Worm (Caenorhabditis elegans) whole organism, young adult: Measurements from ENCODE around the gene M151.1.

Source experiments
- B0035.1 ChIP-seq: sonication (generic microtip); optimal IDR thresholded peaks from 2 replicates; lab custom pipeline; 2016; ENCODE audit warnings: missing genetic modification characterization, mild to moderate bottlenecking, missing compliant biosample characterization, missing genotype, missing genetic modification reagents
- C06A6.2 ChIP-seq: fragments of 200-800 bp; sonication (Bioruptor generic); conservative IDR thresholded peaks from 2 replicates; pipeline ENCODE4 v1.3.6; 2022; ENCODE audit warnings: missing genetic modification characterization, missing compliant biosample characterization
- F10E7.11 ChIP-seq: sonication (generic microtip); optimal IDR thresholded peaks from 2 replicates; lab custom pipeline; 2017; ENCODE audit warnings: mild to moderate bottlenecking, missing genetic modification characterization, moderate library complexity, missing compliant biosample characterization
- F22D6.2 ChIP-seq: sonication (generic microtip); optimal IDR thresholded peaks from 2 replicates; lab custom pipeline; 2016; ENCODE audit warnings: mild to moderate bottlenecking, missing genetic modification characterization, missing compliant biosample characterization
- F23B12.7 ChIP-seq: sonication (generic microtip); optimal IDR thresholded peaks from 2 replicates; lab custom pipeline; 2017; ENCODE audit warnings: missing genetic modification characterization, mild to moderate bottlenecking, missing compliant biosample characterization, antibody characterized with exemption, moderate library complexity; ENCODE audit not compliant: insufficient read depth
- F37B4.10 ChIP-seq: fragments of 200-800 bp; sonication (Bioruptor generic); IDR thresholded peaks from 2 replicates; pipeline ENCODE4 v1.3.6; 2022; ENCODE audit warnings: missing genetic modification characterization, missing compliant biosample characterization
- F39B2.1 ChIP-seq: fragments of 200-800 bp; sonication (Bioruptor generic); IDR thresholded peaks from 2 replicates; pipeline ENCODE4 v1.3.6; 2022; ENCODE audit warnings: missing genetic modification reagents, missing genetic modification characterization, missing compliant biosample characterization
- F57C9.4 ChIP-seq: sonication (generic microtip); optimal IDR thresholded peaks from 2 replicates; lab custom pipeline; 2017; ENCODE audit warnings: mild to moderate bottlenecking, missing genetic modification characterization, missing compliant biosample characterization
- T26A5.8 ChIP-seq: sonication (generic microtip); optimal IDR thresholded peaks from 2 replicates; lab custom pipeline; 2016; ENCODE audit warnings: missing genetic modification characterization, missing compliant biosample characterization
- akir-1 ChIP-seq: fragments of 200-800 bp; sonication (Bioruptor generic); optimal IDR thresholded peaks from 2 replicates; lab custom pipeline; 2018; ENCODE audit warnings: mild to moderate bottlenecking, missing genetic modification characterization, moderate library complexity, missing compliant biosample characterization
- attf-3 ChIP-seq: fragments of 200-800 bp; sonication (Bioruptor generic); conservative IDR thresholded peaks from 2 replicates; pipeline ENCODE4 v1.3.6; 2022; ENCODE audit warnings: missing genetic modification reagents, missing genetic modification characterization, missing compliant biosample characterization
- cebp-1 ChIP-seq, 2 experiments: fragments of 200-800 bp in 1 of 2; sonication (Bioruptor generic) in 1 of 2; sonication (generic microtip) in 1 of 2; IDR thresholded peaks in 1 of 2; optimal IDR thresholded peaks in 1 of 2; 2 replicates each; pipeline versions ENCODE4 v1.3.6 to Lab custom; 2017 to 2022; ENCODE audit warnings: missing compliant biosample characterization in 2 of 2, missing genetic modification characterization in 2 of 2, mild to moderate bottlenecking in 1 of 2, missing genetic modification reagents in 1 of 2, moderate library complexity in 1 of 2
- ceh-58 ChIP-seq: fragments of 200-800 bp; sonication (Bioruptor generic); IDR thresholded peaks from 2 replicates; pipeline ENCODE4 v1.3.6; 2022; ENCODE audit warnings: missing genetic modification characterization, missing compliant biosample characterization
- ceh-79 ChIP-seq: sonication (generic microtip); optimal IDR thresholded peaks from 2 replicates; lab custom pipeline; 2017; ENCODE audit warnings: mild to moderate bottlenecking, missing genetic modification characterization, missing compliant biosample characterization
- dox-1 ChIP-seq: fragments of 200-800 bp; sonication (Bioruptor generic); IDR thresholded peaks from 2 replicates; pipeline ENCODE4 v1.3.6; 2022; ENCODE audit warnings: missing genetic modification reagents, missing genetic modification characterization, missing compliant biosample characterization
- efl-1 ChIP-seq: fragments of 150-350 bp; optimal IDR thresholded peaks from 2 replicates; lab custom pipeline; 2014; ENCODE audit warnings: missing biosample characterization, missing genetic modification reagents, missing genetic modification characterization
- egl-18 ChIP-seq: fragments of 200-800 bp; sonication (Bioruptor generic); IDR thresholded peaks from 2 replicates; pipeline ENCODE4 v1.3.6; 2022; ENCODE audit warnings: missing genetic modification reagents, missing genetic modification characterization, missing compliant biosample characterization
- egrh-3 ChIP-seq: fragments of 200-800 bp; sonication (Bioruptor generic); IDR thresholded peaks from 2 replicates; pipeline ENCODE4 v1.3.6; 2022; ENCODE audit warnings: missing genetic modification reagents, missing genetic modification characterization, missing compliant biosample characterization
- hlh-12 ChIP-seq: sonication (generic microtip); optimal IDR thresholded peaks from 2 replicates; lab custom pipeline; 2016; ENCODE audit warnings: missing genetic modification characterization, missing compliant biosample characterization
- hlh-26 ChIP-seq: fragments of 200-800 bp; sonication (Bioruptor generic); conservative IDR thresholded peaks from 2 replicates; pipeline ENCODE4 v1.3.6; 2022; ENCODE audit warnings: missing genetic modification reagents, missing genetic modification characterization, missing compliant biosample characterization
- hmg-1.2 ChIP-seq: fragments of 200-800 bp; sonication (Bioruptor generic); IDR thresholded peaks from 2 replicates; pipeline ENCODE4 v1.3.6; 2022; ENCODE audit warnings: missing genetic modification reagents, missing genetic modification characterization, missing compliant biosample characterization
- let-526 ChIP-seq: fragments of 200-800 bp; sonication (Bioruptor generic); IDR thresholded peaks from 2 replicates; pipeline ENCODE4 v1.3.6; 2022; ENCODE audit warnings: missing genetic modification reagents, missing genetic modification characterization, missing compliant biosample characterization
- let-607 ChIP-seq, 2 experiments: fragments of 200-800 bp in 1 of 2; sonication (Bioruptor generic) in 1 of 2; sonication (generic microtip) in 1 of 2; optimal IDR thresholded peaks; 2 replicates each; lab custom pipeline; 2016 to 2018; ENCODE audit warnings: mild to moderate bottlenecking in 2 of 2, missing compliant biosample characterization in 2 of 2, missing genetic modification characterization in 2 of 2, moderate library complexity in 2 of 2, missing genotype in 1 of 2
- lin-40 ChIP-seq: sonication (generic microtip); optimal IDR thresholded peaks from 2 replicates; lab custom pipeline; 2016; ENCODE audit warnings: missing genetic modification characterization, mild to moderate bottlenecking, missing compliant biosample characterization, missing genotype, missing genetic modification reagents
- lin-54 ChIP-seq: fragments of 200-800 bp; sonication (Bioruptor generic); optimal IDR thresholded peaks from 2 replicates; lab custom pipeline; 2018; ENCODE audit warnings: mild to moderate bottlenecking, missing genetic modification characterization, missing compliant biosample characterization
- lsy-27 ChIP-seq: sonication (generic microtip); optimal IDR thresholded peaks from 2 replicates; lab custom pipeline; 2017; ENCODE audit warnings: missing genetic modification characterization, mild to moderate bottlenecking, missing compliant biosample characterization, antibody characterized with exemption, missing genotype, borderline replicate concordance; ENCODE audit not compliant: insufficient read depth
- madf-6 ChIP-seq: fragments of 200-800 bp; sonication (Bioruptor generic); IDR thresholded peaks from 2 replicates; pipeline ENCODE4 v1.3.6; 2022; ENCODE audit warnings: missing genetic modification reagents, missing genetic modification characterization, missing compliant biosample characterization
- madf-8 ChIP-seq: fragments of 200-800 bp; sonication (Bioruptor generic); conservative IDR thresholded peaks from 2 replicates; pipeline ENCODE4 v1.3.6; 2022; ENCODE audit warnings: missing genetic modification reagents, missing genetic modification characterization, missing compliant biosample characterization
- mcd-1 ChIP-seq: fragments of 200-800 bp; sonication (Bioruptor generic); IDR thresholded peaks from 2 replicates; pipeline ENCODE4 v1.3.6; 2022; ENCODE audit warnings: missing genetic modification reagents, missing genetic modification characterization, missing compliant biosample characterization
- mxl-1 ChIP-seq: sonication (generic microtip); optimal IDR thresholded peaks from 2 replicates; lab custom pipeline; 2016; ENCODE audit warnings: missing genetic modification characterization, missing compliant biosample characterization
- nfya-2 ChIP-seq: fragments of 200-800 bp; sonication (Bioruptor generic); IDR thresholded peaks from 2 replicates; pipeline ENCODE4 v1.3.6; 2022; ENCODE audit warnings: missing genetic modification reagents, missing genetic modification characterization, missing compliant biosample characterization
- nhr-80 ChIP-seq: sonication (generic microtip); optimal IDR thresholded peaks from 2 replicates; lab custom pipeline; 2016; ENCODE audit warnings: missing genetic modification characterization, missing compliant biosample characterization
- rec-8 ChIP-seq, 2 experiments: sonication (generic microtip); optimal IDR thresholded peaks; 2 replicates each; lab custom pipeline; 2016; ENCODE audit warnings: mild to moderate bottlenecking in 2 of 2, missing genetic modification characterization in 2 of 2, missing genetic modification reagents in 2 of 2, missing genotype in 2 of 2, missing biosample characterization in 1 of 2, missing compliant biosample characterization in 1 of 2, moderate library complexity in 1 of 2
- snpc-1.3 ChIP-seq: sonication (generic microtip); optimal IDR thresholded peaks from 2 replicates; lab custom pipeline; 2017; ENCODE audit warnings: missing genetic modification characterization, mild to moderate bottlenecking, missing compliant biosample characterization, antibody characterized with exemption, moderate library complexity, missing genotype, missing genetic modification reagents; ENCODE audit not compliant: insufficient read depth
- snpc-4 ChIP-seq, 5 experiments: fragments of 150-350 bp in 1 of 5; sonication (generic microtip) in 4 of 5; optimal IDR thresholded peaks; 2 replicates each; lab custom pipeline; 2014 to 2018; ENCODE audit warnings: missing genetic modification characterization in 5 of 5, missing biosample characterization in 3 of 5, antibody characterized with exemption in 2 of 5, mild to moderate bottlenecking in 2 of 5, missing compliant biosample characterization in 2 of 5, missing genotype in 2 of 5, moderate library complexity in 2 of 5, missing genetic modification reagents in 1 of 5
- somi-1 ChIP-seq: fragments of 200-800 bp; sonication (Bioruptor generic); optimal IDR thresholded peaks from 2 replicates; lab custom pipeline; 2018; ENCODE audit warnings: mild to moderate bottlenecking, missing genetic modification characterization, missing compliant biosample characterization
- sptf-2 ChIP-seq: fragments of 200-800 bp; sonication (Bioruptor generic); optimal IDR thresholded peaks from 2 replicates; lab custom pipeline; 2018; ENCODE audit warnings: mild to moderate bottlenecking, missing genetic modification characterization, missing compliant biosample characterization
- tbp1 ChIP-seq: fragments of 200-800 bp; sonication (Bioruptor generic); optimal IDR thresholded peaks from 2 replicates; lab custom pipeline; 2018; ENCODE audit warnings: mild to moderate bottlenecking, missing genetic modification characterization, missing compliant biosample characterization
- tlf-1 ChIP-seq: fragments of 200-800 bp; sonication (Bioruptor generic); optimal IDR thresholded peaks from 2 replicates; lab custom pipeline; 2018; ENCODE audit warnings: mild to moderate bottlenecking, missing genetic modification characterization, missing compliant biosample characterization
- unc-62 ChIP-seq: fragments of 150-350 bp; optimal IDR thresholded peaks from 2 replicates; lab custom pipeline; 2014; ENCODE audit warnings: missing biosample characterization, missing genetic modification reagents, missing genetic modification characterization
- ztf-22 ChIP-seq: fragments of 200-800 bp; sonication (Bioruptor generic); optimal IDR thresholded peaks from 2 replicates; lab custom pipeline; 2018; ENCODE audit warnings: mild to moderate bottlenecking, missing genetic modification characterization, moderate library complexity, missing compliant biosample characterization
- ztf-28 ChIP-seq: fragments of 200-800 bp; sonication (Bioruptor generic); IDR thresholded peaks from 2 replicates; pipeline ENCODE4 v1.3.6; 2022; ENCODE audit warnings: missing genetic modification reagents, missing genetic modification characterization, missing compliant biosample characterization

M151.1 gene

DNA sequence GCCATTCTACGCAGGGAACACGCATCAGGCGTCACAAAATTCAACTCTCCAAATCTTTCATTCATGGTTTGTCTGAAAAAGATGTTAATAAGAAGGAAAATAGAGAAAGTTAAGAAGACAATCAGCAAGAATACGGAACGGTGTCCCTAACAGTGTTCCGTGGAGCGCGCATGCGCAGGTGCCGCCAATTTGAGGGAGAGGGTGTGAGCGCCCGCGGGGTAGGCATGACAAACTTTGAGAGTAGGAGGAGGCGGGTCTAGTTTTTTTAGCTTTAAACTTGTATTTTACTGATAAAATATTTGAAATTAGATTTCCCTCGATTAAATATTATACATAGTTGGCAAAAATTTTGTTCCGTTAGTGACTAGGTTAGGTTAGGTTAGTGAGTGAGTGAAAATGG, 39.1 kb downstream of the M151.1 start (continued):
- TF ChIP-seq attf-3 (GFP tag; lab: Robert Waterston, UW) = no peak
- peak; percentile 70 for TF ChIP-seq madf-8 (GFP tag; lab: Robert Waterston, UW)
- TF ChIP-seq hmg-1.2 (GFP tag; lab: Robert Waterston, UW) = peak; percentile 10; the same call in 1 of the 2 replicates
- TF ChIP-seq madf-6 (GFP tag; lab: Robert Waterston, UW) = peak; percentile 86
- TF ChIP-seq B0035.1 (tag; lab: Kevin White, UChicago) = no peak

- TF ChIP-seq F57C9.4 (tag; lab: Kevin White, UChicago) = no peak
- no peak for TF ChIP-seq unc-62 (GFP tag; lab: Kevin White, UChicago)
- TF ChIP-seq egl-18 = no peak
- TF ChIP-seq lsy-27 (tag; lab: Kevin White, UChicago) = no peak
- no peak for TF ChIP-seq C06A6.2 (GFP tag; lab: Robert Waterston, UW)
- no peak for TF ChIP-seq let-526 (GFP tag; lab: Robert Waterston, UW)
- TF ChIP-seq tlf-1 = no peak
- no peak for TF ChIP-seq akir-1 (GFP tag; lab: Kevin White, UChicago)
- no peak for TF ChIP-seq snpc-1.3
- no peak for TF ChIP-seq ceh-79
- TF ChIP-seq sptf-2 (GFP tag; lab: Kevin White, UChicago) = no peak
These were observed 40.2 kb downstream of the M151.1 start, which contains the start of gene F19B10.10 for ce11 chrII:3681365-3682083. TSS of gene F19B10.10 (minus strand) at chrII:3681415.

ce11 chrII:3682770-3683234, 41.5 kb downstream of the M151.1 start, which contains the start of gene F19B10.1:
TSS of gene F19B10.1 (plus strand) at chrII:3683184.
- TF ChIP-seq egrh-3 (GFP tag; lab: Robert Waterston, UW) (no peak), dox-1 (GFP tag; lab: Robert Waterston, UW) (0 out of 2 replicates have a peak, but pooled peaks have one; percentile 44), lin-54 (GFP tag; lab: Kevin White, UChicago) (peak; percentile 80), ztf-22 (GFP tag; lab: Kevin White, UChicago) (no peak), C06A6.2 (GFP tag; lab: Robert Waterston, UW) (no peak), cebp-1 (GFP tag; IDR thresholded peaks at IDR 0.05; lab: Robert Waterston, UW) (no peak; the same call in 1 of the 2 replicates), cebp-1 (tag; optimal IDR thresholded peaks at IDR 0.05; lab: Kevin White, UChicago) (no peak), F37B4.10 (no peak), lin-40 (tag; lab: Kevin White, UChicago) (no peak), nfya-2 (GFP tag; lab: Robert Waterston, UW) (no peak), F22D6.2 (tag; lab: Kevin White, UChicago) (no peak), F39B2.1 (no peak), hlh-12 (tag; lab: Kevin White, UChicago) (no peak), efl-1 (GFP tag; lab: Kevin White, UChicago) (peak; percentile 33), rec-8 (tag; optimal IDR thresholded peaks at IDR 0.05; lab: Kevin White, UChicago) (no peak), T26A5.8 (no peak), somi-1 (GFP tag; lab: Kevin White, UChicago) (no peak), nhr-80 (tag; lab: Kevin White, UChicago) (peak; percentile 61), ztf-28 (GFP tag; lab: Robert Waterston, UW) (no peak), mcd-1 (GFP tag; lab: Robert Waterston, UW) (peak; percentile 66; the same call in 1 of the 2 replicates), let-607 (tag; optimal IDR thresholded peaks at IDR 0.05; lab: Kevin White, UChicago) (no peak), F10E7.11 (tag; lab: Kevin White, UChicago) (no peak), mxl-1 (tag; lab: Kevin White, UChicago) (no peak), sptf-2 (GFP tag; lab: Kevin White, UChicago) (no peak), snpc-4 (GFP tag; optimal IDR thresholded peaks at IDR 0.05; lab: Kevin White, UChicago) (no peak), snpc-4 (tag; optimal IDR thresholded peaks at IDR 0.05; lab: Kevin White, UChicago) (peak in 1 of 4 experiments; percentile 62), F23B12.7 (peak; percentile 18), tbp1 (GFP tag; lab: Kevin White, UChicago) (peak; percentile 37), hlh-26 (GFP tag; lab: Robert Waterston, UW) (no peak), ceh-58 (no peak)
